Worm (Caenorhabditis elegans) whole organism, L1 larva: ENCODE data around the gene srh-219.

Experiments used
- C16A3.4 ChIP-seq: fragments of 150-350 bp; optimal IDR thresholded peaks from 2 replicates; lab custom pipeline; 2014; ENCODE audit warnings: missing biosample characterization, missing genetic modification characterization
- C34B4.2 ChIP-seq: sonication (generic microtip); optimal IDR thresholded peaks from 2 replicates; lab custom pipeline; 2017; ENCODE audit warnings: mild to moderate bottlenecking, missing genetic modification characterization, missing compliant biosample characterization
- F16B12.6 ChIP-seq: fragments of 150-350 bp; optimal IDR thresholded peaks from 2 replicates; lab custom pipeline; 2014; ENCODE audit warnings: missing biosample characterization, missing genetic modification characterization
- aly-2 ChIP-seq: fragments of 150-350 bp; optimal IDR thresholded peaks from 2 replicates; lab custom pipeline; 2014; ENCODE audit warnings: missing biosample characterization, missing genetic modification characterization
- ama-1 ChIP-seq: fragments of 150-350 bp; optimal IDR thresholded peaks from 2 replicates; lab custom pipeline; 2014
- blmp-1 ChIP-seq: fragments of 150-350 bp; optimal IDR thresholded peaks from 2 replicates; lab custom pipeline; 2014; ENCODE audit warnings: missing biosample characterization, missing genetic modification characterization
- ceh-63 ChIP-seq: fragments of 200-800 bp; sonication (Bioruptor generic); optimal IDR thresholded peaks from 2 replicates; lab custom pipeline; 2018; ENCODE audit warnings: mild to moderate bottlenecking, missing genetic modification characterization, missing compliant biosample characterization
- ceh-88 ChIP-seq: fragments of 200-800 bp; sonication (Bioruptor generic); IDR thresholded peaks from 2 replicates; pipeline ENCODE4 v1.3.6; 2022; ENCODE audit warnings: missing genetic modification characterization, missing compliant biosample characterization
- ces-1 ChIP-seq: fragments of 150-350 bp; optimal IDR thresholded peaks from 2 replicates; lab custom pipeline; 2014; ENCODE audit warnings: missing biosample characterization, missing genetic modification reagents, missing genetic modification characterization
- dpl-1 ChIP-seq, 3 experiments: fragments of 150-350 bp in 2 of 3; sonication (generic microtip) in 1 of 3; optimal IDR thresholded peaks; 2 replicates each; lab custom pipeline; 2014 to 2017; ENCODE audit warnings: missing biosample characterization in 3 of 3, missing genetic modification characterization in 3 of 3, missing genetic modification reagents in 3 of 3
- efl-3 ChIP-seq: fragments of 200-800 bp; sonication (Bioruptor generic); optimal IDR thresholded peaks from 2 replicates; lab custom pipeline; 2018; ENCODE audit warnings: mild to moderate bottlenecking, missing genetic modification characterization, missing compliant biosample characterization
- egl-27 ChIP-seq, 2 experiments: fragments of 150-350 bp in 1 of 2; sonication (generic microtip); optimal IDR thresholded peaks; 3 replicates each; lab custom pipeline; 2017 to 2018; ENCODE audit warnings: missing biosample characterization in 2 of 2, missing genetic modification characterization in 2 of 2, missing genetic modification reagents in 2 of 2
- ets-5 ChIP-seq: fragments of 200-800 bp; sonication (Bioruptor generic); IDR thresholded peaks from 2 replicates; pipeline ENCODE4 v1.3.6; 2022; ENCODE audit warnings: missing genetic modification characterization, missing compliant biosample characterization
- fkh-10 ChIP-seq: sonication (generic microtip); optimal IDR thresholded peaks from 2 replicates; lab custom pipeline; 2017; ENCODE audit warnings: missing biosample characterization, missing genetic modification reagents, missing genetic modification characterization
- fkh-4 ChIP-seq: sonication (generic microtip); optimal IDR thresholded peaks from 2 replicates; lab custom pipeline; 2016; ENCODE audit warnings: missing compliant biosample characterization, missing genetic modification characterization, borderline replicate concordance
- fkh-8 ChIP-seq: sonication (generic microtip); optimal IDR thresholded peaks from 2 replicates; lab custom pipeline; 2016; ENCODE audit warnings: mild to moderate bottlenecking, missing genetic modification characterization, missing compliant biosample characterization
- fos-1 ChIP-seq: fragments of 150-350 bp; optimal IDR thresholded peaks from 2 replicates; lab custom pipeline; 2014; ENCODE audit warnings: missing biosample characterization, missing genetic modification characterization
- grh-1 ChIP-seq: fragments of 200-800 bp; sonication (Bioruptor generic); IDR thresholded peaks from 2 replicates; pipeline ENCODE4 v1.3.6; 2022; ENCODE audit warnings: missing genetic modification reagents, missing genetic modification characterization, missing compliant biosample characterization
- hlh-17 ChIP-seq: fragments of 200-800 bp; sonication (Bioruptor generic); optimal IDR thresholded peaks from 2 replicates; lab custom pipeline; 2018; ENCODE audit warnings: missing genetic modification characterization, mild to moderate bottlenecking, missing compliant biosample characterization, moderate library complexity, borderline replicate concordance
- hlh-4 ChIP-seq: sonication (generic microtip); optimal IDR thresholded peaks from 2 replicates; lab custom pipeline; 2016; ENCODE audit warnings: mild to moderate bottlenecking, missing genetic modification characterization, missing compliant biosample characterization
- hpl-2 ChIP-seq: fragments of 150-350 bp; optimal IDR thresholded peaks from 2 replicates; lab custom pipeline; 2014; ENCODE audit warnings: missing biosample characterization, missing genetic modification reagents, missing genetic modification characterization
- lin-13 ChIP-seq: fragments of 150-350 bp; optimal IDR thresholded peaks from 2 replicates; lab custom pipeline; 2014; ENCODE audit warnings: missing biosample characterization, missing genetic modification reagents, missing genetic modification characterization
- lin-14 ChIP-seq: fragments of 200-800 bp; sonication (Bioruptor generic); optimal IDR thresholded peaks from 2 replicates; lab custom pipeline; 2018; ENCODE audit warnings: mild to moderate bottlenecking, missing genetic modification characterization, moderate library complexity, missing compliant biosample characterization
- lin-15B ChIP-seq: fragments of 150-350 bp; sonication (generic microtip); optimal IDR thresholded peaks from 3 replicates; lab custom pipeline; 2014; ENCODE audit warnings: missing biosample characterization, missing genetic modification characterization
- lsy-2 ChIP-seq, 2 experiments: fragments of 150-350 bp; optimal IDR thresholded peaks; 2 replicates each; lab custom pipeline; 2014; ENCODE audit warnings: missing biosample characterization in 2 of 2, missing genetic modification characterization in 2 of 2
- mab-9 ChIP-seq: fragments of 200-800 bp; sonication (Bioruptor generic); IDR thresholded peaks from 2 replicates; pipeline ENCODE4 v1.3.6; 2022; ENCODE audit warnings: missing genetic modification reagents, missing genetic modification characterization, missing compliant biosample characterization
- mdl-1 ChIP-seq, 2 experiments: fragments of 150-350 bp; optimal IDR thresholded peaks; 2 replicates each; lab custom pipeline; 2014 to 2017; ENCODE audit warnings: missing biosample characterization in 2 of 2, missing genetic modification characterization in 2 of 2, inconsistent platforms in 1 of 2
- mep-1 ChIP-seq: fragments of 150-350 bp; optimal IDR thresholded peaks from 2 replicates; lab custom pipeline; 2014; ENCODE audit warnings: missing biosample characterization, missing genetic modification characterization
- nhr-12 ChIP-seq: sonication (generic microtip); optimal IDR thresholded peaks from 2 replicates; lab custom pipeline; 2017; ENCODE audit warnings: missing biosample characterization, missing genetic modification characterization
- nhr-20 ChIP-seq: sonication (generic microtip); optimal IDR thresholded peaks from 2 replicates; lab custom pipeline; 2016; ENCODE audit warnings: mild to moderate bottlenecking, missing genetic modification characterization, missing compliant biosample characterization
- nhr-237 ChIP-seq: fragments of 150-350 bp; optimal IDR thresholded peaks from 2 replicates; lab custom pipeline; 2014; ENCODE audit warnings: missing biosample characterization, missing genetic modification characterization
- nhr-71 ChIP-seq: sonication (generic microtip); optimal IDR thresholded peaks from 2 replicates; lab custom pipeline; 2016; ENCODE audit warnings: mild to moderate bottlenecking, missing genetic modification characterization, moderate library complexity, missing compliant biosample characterization
- nhr-77 ChIP-seq: fragments of 150-350 bp; optimal IDR thresholded peaks from 2 replicates; lab custom pipeline; 2014; ENCODE audit warnings: missing biosample characterization, missing genetic modification characterization
- nhr-84 ChIP-seq: sonication (generic microtip); optimal IDR thresholded peaks from 2 replicates; lab custom pipeline; 2017; ENCODE audit warnings: missing biosample characterization, missing genetic modification characterization
- nhr-85 ChIP-seq: sonication (generic microtip); peaks from one replicate; lab custom pipeline; 2016; ENCODE audit warnings: missing genetic modification characterization, inconsistent platforms, missing compliant biosample characterization
- nhr-90 ChIP-seq: sonication (generic microtip); optimal IDR thresholded peaks from 2 replicates; lab custom pipeline; 2016; ENCODE audit warnings: mild to moderate bottlenecking, missing genetic modification characterization, missing compliant biosample characterization; ENCODE audit not compliant: poor library complexity
- pag-3 ChIP-seq: sonication (generic microtip); optimal IDR thresholded peaks from 2 replicates; lab custom pipeline; 2017; ENCODE audit warnings: missing genetic modification characterization, mild to moderate bottlenecking, missing compliant biosample characterization, antibody characterized with exemption, borderline replicate concordance; ENCODE audit not compliant: insufficient read depth
- pax-3 ChIP-seq: fragments of 200-800 bp; sonication (Bioruptor generic); optimal IDR thresholded peaks from 2 replicates; lab custom pipeline; 2018; ENCODE audit warnings: mild to moderate bottlenecking, missing genetic modification characterization, moderate library complexity, missing compliant biosample characterization
- pqm-1 ChIP-seq: sonication (generic microtip); optimal IDR thresholded peaks from 3 replicates; lab custom pipeline; 2017; ENCODE audit warnings: missing biosample characterization, missing genetic modification characterization
- rnt-1 ChIP-seq: sonication (generic microtip); optimal IDR thresholded peaks from 2 replicates; lab custom pipeline; 2016; ENCODE audit warnings: mild to moderate bottlenecking, missing genetic modification characterization, moderate library complexity, missing compliant biosample characterization
- snpc-4 ChIP-seq: fragments of 150-350 bp; optimal IDR thresholded peaks from 2 replicates; lab custom pipeline; 2014; ENCODE audit warnings: missing biosample characterization, missing genetic modification characterization
- snu-23 ChIP-seq: sonication (generic microtip); optimal IDR thresholded peaks from 2 replicates; lab custom pipeline; 2016; ENCODE audit warnings: missing genetic modification characterization, missing compliant biosample characterization
- sox-4 ChIP-seq: sonication (generic microtip); optimal IDR thresholded peaks from 2 replicates; lab custom pipeline; 2016; ENCODE audit warnings: missing genetic modification characterization, missing compliant biosample characterization
- sptf-1 ChIP-seq: fragments of 150-350 bp; optimal IDR thresholded peaks from 2 replicates; lab custom pipeline; 2014; ENCODE audit warnings: missing biosample characterization, missing genetic modification characterization
- swsn-7 ChIP-seq: sonication (generic microtip); optimal IDR thresholded peaks from 2 replicates; lab custom pipeline; 2016; ENCODE audit warnings: missing genetic modification characterization, missing compliant biosample characterization
- unc-62 ChIP-seq: fragments of 150-350 bp; optimal IDR thresholded peaks from 2 replicates; lab custom pipeline; 2014; ENCODE audit warnings: missing biosample characterization, missing genetic modification reagents, missing genetic modification characterization
- vab-15 ChIP-seq: sonication (generic microtip); optimal IDR thresholded peaks from 2 replicates; lab custom pipeline; 2017; ENCODE audit warnings: missing genotype, mild to moderate bottlenecking, missing genetic modification characterization, missing compliant biosample characterization
- xbp-1 ChIP-seq: sonication (generic microtip); optimal IDR thresholded peaks from 2 replicates; lab custom pipeline; 2016; ENCODE audit warnings: missing genetic modification characterization, missing compliant biosample characterization
- zag-1 ChIP-seq: fragments of 150-350 bp; optimal IDR thresholded peaks from 2 replicates; lab custom pipeline; 2014; ENCODE audit warnings: missing biosample characterization, missing genetic modification characterization
- zip-4 ChIP-seq: fragments of 200-800 bp; sonication (Bioruptor generic); optimal IDR thresholded peaks from 2 replicates; lab custom pipeline; 2018; ENCODE audit warnings: mild to moderate bottlenecking, missing genetic modification characterization, moderate library complexity, missing compliant biosample characterization
- ztf-11 ChIP-seq, 2 experiments: sonication (generic microtip); optimal IDR thresholded peaks; 2 replicates each; lab custom pipeline; 2016 to 2017; ENCODE audit warnings: missing genetic modification characterization in 2 of 2, missing biosample characterization in 1 of 2, missing compliant biosample characterization in 1 of 2

srh-219 gene

ce11 chrV:15465032-15465727, 30.1 kb upstream of the srh-219 start, which contains the start of gene pqn-71 (continued):
- TF ChIP-seq ces-1 (GFP tag; lab: Kevin White, UChicago) (no peak), snu-23 (GFP tag; lab: Kevin White, UChicago) (peak; percentile 90), xbp-1 (peak; percentile 65), hlh-17 (GFP tag; lab: Kevin White, UChicago) (no peak), pax-3 (tag; lab: Kevin White, UChicago) (peak; percentile 64), ceh-88 (GFP tag; lab: Robert Waterston, UW) (0 out of 2 replicates have a peak, but pooled peaks have one; percentile 43), dpl-1 (GFP tag; optimal IDR thresholded peaks at IDR 0.05; lab: Kevin White, UChicago) (peak; percentile 39 to 58 (median 48)), swsn-7 (tag; lab: Kevin White, UChicago) (peak; percentile 78), lin-15B (tag; lab: Kevin White, UChicago) (no peak), pag-3 (tag; lab: Kevin White, UChicago) (no peak), hpl-2 (GFP tag; lab: Kevin White, UChicago) (peak; percentile 79), nhr-12 (no peak), nhr-237 (tag; lab: Kevin White, UChicago) (no peak), nhr-77 (tag; lab: Kevin White, UChicago) (peak; percentile 86), C16A3.4 (peak; percentile 72), lin-13 (peak; percentile 54), blmp-1 (tag; lab: Kevin White, UChicago) (peak; percentile 32), nhr-90 (peak; percentile 94), fkh-8 (peak; percentile 74), zip-4 (peak; percentile 33), ceh-63 (GFP tag; lab: Kevin White, UChicago) (no peak), unc-62 (GFP tag; lab: Kevin White, UChicago) (no peak), efl-3 (peak; percentile 22), grh-1 (peak; percentile 34; the same call in 1 of the 2 replicates), zag-1 (tag; lab: Kevin White, UChicago) (no peak), fos-1 (peak; percentile 47), nhr-20 (tag; lab: Kevin White, UChicago) (peak; percentile 85), snpc-4 (tag; lab: Kevin White, UChicago) (peak; percentile 55), nhr-85 (tag; lab: Kevin White, UChicago) (peak; percentile 86), lsy-2 (tag; optimal IDR thresholded peaks at IDR 0.05; lab: Kevin White, UChicago) (no peak), F16B12.6 (tag; lab: Kevin White, UChicago) (no peak), ztf-11 (tag; optimal IDR thresholded peaks at IDR 0.05; lab: Kevin White, UChicago) (peak in 1 of 2 experiments; percentile 38), pqm-1 (tag; lab: Kevin White, UChicago) (no peak), sox-4 (tag; lab: Kevin White, UChicago) (peak; percentile 45), ets-5 (no peak), hlh-4 (tag; lab: Kevin White, UChicago) (no peak), rnt-1 (tag; lab: Kevin White, UChicago) (peak; percentile 56), nhr-71 (peak; percentile 89), mdl-1 (tag; optimal IDR thresholded peaks at IDR 0.05; lab: Kevin White, UChicago) (peak in 1 of 2 experiments; percentile 51), C34B4.2 (tag; lab: Kevin White, UChicago) (no peak), ama-1 (lab: Kevin White, UChicago) (no peak), aly-2 (peak; percentile 39), sptf-1 (no peak), lin-14 (GFP tag; lab: Kevin White, UChicago) (peak; percentile 77), mab-9 (GFP tag; lab: Robert Waterston, UW) (0 out of 2 replicates have a peak, but pooled peaks have one; percentile 8), fkh-4 (tag; lab: Kevin White, UChicago) (no peak), nhr-84 (tag; lab: Kevin White, UChicago) (no peak), fkh-10 (GFP tag; lab: Kevin White, UChicago) (no peak), mep-1 (peak; percentile 88), egl-27 (tag; optimal IDR thresholded peaks at IDR 0.05; lab: Kevin White, UChicago) (no peak), vab-15 (peak; percentile 2)
